Worm (Caenorhabditis elegans): ENCODE measurements around the gene ZK892.5.

DNA sequence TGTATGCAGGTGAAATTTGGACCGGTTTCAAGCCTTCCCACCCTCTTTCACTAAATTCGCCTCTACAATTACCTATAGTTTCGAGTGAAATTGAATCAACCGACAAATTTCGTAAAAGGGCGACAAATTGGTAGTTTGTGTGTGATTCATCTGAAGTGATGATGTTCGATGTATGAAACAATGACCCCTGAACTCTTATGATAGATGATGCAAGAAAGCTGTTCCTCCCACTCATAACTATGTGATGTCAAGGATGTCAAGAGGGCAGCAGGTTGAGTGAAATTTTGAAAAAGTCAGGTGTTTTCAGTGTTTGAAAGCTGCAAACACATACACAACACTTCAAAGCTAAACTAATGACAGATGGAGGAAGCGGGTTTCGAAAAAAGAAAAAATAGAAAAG, 4.5 kb downstream of the ZK892.5 start:
- TF ChIP-seq nhr-43 (tag; optimal IDR thresholded peaks at IDR 0.05; ENCODE audit: poor library complexity, severe bottlenecking) (no peak), skn-1 (tag; optimal IDR thresholded peaks at IDR 0.05) (no peak)

Measured in whole organism, L3 larva.